Worm (Caenorhabditis elegans) whole organism, late embryonic: ENCODE measurements around the gene Y47D7A.2.

Experiments used
- C08G9.2 ChIP-seq: sonication (generic microtip); optimal IDR thresholded peaks from 2 replicates; lab custom pipeline; 2016; ENCODE audit warnings: mild to moderate bottlenecking, missing genetic modification characterization, moderate library complexity, missing compliant biosample characterization
- F13H6.1 ChIP-seq: sonication (generic microtip); optimal IDR thresholded peaks from 2 replicates; lab custom pipeline; 2016; ENCODE audit warnings: missing genetic modification characterization, missing compliant biosample characterization
- T23F11.4 ChIP-seq: fragments of 200-800 bp; sonication (Bioruptor generic); optimal IDR thresholded peaks from 2 replicates; lab custom pipeline; 2018; ENCODE audit warnings: mild to moderate bottlenecking, missing genetic modification characterization, missing compliant biosample characterization
- Y22D7AL.16 ChIP-seq: sonication (generic microtip); optimal IDR thresholded peaks from 2 replicates; lab custom pipeline; 2016; ENCODE audit warnings: missing genetic modification characterization, missing compliant biosample characterization
- ceh-18 ChIP-seq: sonication (generic microtip); optimal IDR thresholded peaks from 2 replicates; lab custom pipeline; 2016; ENCODE audit warnings: missing genetic modification characterization, missing compliant biosample characterization
- ceh-19 ChIP-seq: fragments of 200-800 bp; sonication (Bioruptor generic); optimal IDR thresholded peaks from 2 replicates; lab custom pipeline; 2018; ENCODE audit warnings: mild to moderate bottlenecking, missing genetic modification characterization, missing compliant biosample characterization
- ceh-2 ChIP-seq: sonication (generic microtip); optimal IDR thresholded peaks from 2 replicates; lab custom pipeline; 2016; ENCODE audit warnings: missing genotype, missing genetic modification characterization, missing compliant biosample characterization
- ceh-22 ChIP-seq: sonication (generic microtip); optimal IDR thresholded peaks from 2 replicates; lab custom pipeline; 2017; ENCODE audit warnings: missing biosample characterization, missing genetic modification characterization
- ceh-24 ChIP-seq: sonication (generic microtip); optimal IDR thresholded peaks from 2 replicates; lab custom pipeline; 2016; ENCODE audit warnings: mild to moderate bottlenecking, missing genetic modification characterization, missing compliant biosample characterization
- ceh-34 ChIP-seq: sonication (generic microtip); optimal IDR thresholded peaks from 2 replicates; lab custom pipeline; 2016; ENCODE audit warnings: mild to moderate bottlenecking, missing genetic modification characterization, missing compliant biosample characterization
- ceh-48 ChIP-seq: sonication (generic microtip); optimal IDR thresholded peaks from 2 replicates; lab custom pipeline; 2016; ENCODE audit warnings: missing genetic modification characterization, inconsistent platforms, missing compliant biosample characterization
- ceh-6 ChIP-seq: fragments of 200-800 bp; sonication (Bioruptor generic); optimal IDR thresholded peaks from 2 replicates; lab custom pipeline; 2018; ENCODE audit warnings: mild to moderate bottlenecking, missing genetic modification characterization, missing compliant biosample characterization
- dmd-4 ChIP-seq: sonication (generic microtip); optimal IDR thresholded peaks from 2 replicates; lab custom pipeline; 2016; ENCODE audit warnings: borderline replicate concordance, missing genetic modification characterization, missing compliant biosample characterization
- dve-1 ChIP-seq: sonication (generic microtip); optimal IDR thresholded peaks from 2 replicates; lab custom pipeline; 2017; ENCODE audit warnings: antibody characterized with exemption, mild to moderate bottlenecking, missing genetic modification characterization, missing compliant biosample characterization
- elt-4 ChIP-seq: sonication (generic microtip); optimal IDR thresholded peaks from 2 replicates; lab custom pipeline; 2016; ENCODE audit warnings: missing genetic modification characterization, missing compliant biosample characterization
- ets-4 ChIP-seq: sonication (generic microtip); optimal IDR thresholded peaks from 2 replicates; lab custom pipeline; 2016; ENCODE audit warnings: missing genetic modification characterization, missing compliant biosample characterization
- eyg-1 ChIP-seq: sonication (generic microtip); optimal IDR thresholded peaks from 2 replicates; lab custom pipeline; 2016; ENCODE audit warnings: missing genotype, missing genetic modification characterization, missing compliant biosample characterization
- fax-1 ChIP-seq: sonication (generic microtip); optimal IDR thresholded peaks from 2 replicates; lab custom pipeline; 2016; ENCODE audit warnings: missing genotype, missing genetic modification characterization, missing compliant biosample characterization
- fkh-6 ChIP-seq: sonication (generic microtip); optimal IDR thresholded peaks from 2 replicates; lab custom pipeline; 2016; ENCODE audit warnings: missing genetic modification characterization, missing compliant biosample characterization
- hlh-13 ChIP-seq: fragments of 200-800 bp; sonication (Bioruptor generic); optimal IDR thresholded peaks from 2 replicates; lab custom pipeline; 2018; ENCODE audit warnings: mild to moderate bottlenecking, missing genetic modification characterization, missing compliant biosample characterization
- lim-6 ChIP-seq: sonication (generic microtip); optimal IDR thresholded peaks from 2 replicates; lab custom pipeline; 2016; ENCODE audit warnings: missing genetic modification characterization, missing compliant biosample characterization
- nhr-232 ChIP-seq: sonication (generic microtip); optimal IDR thresholded peaks from 2 replicates; lab custom pipeline; 2016; ENCODE audit warnings: missing genetic modification characterization, missing compliant biosample characterization
- npax-4 ChIP-seq: sonication (generic microtip); optimal IDR thresholded peaks from 2 replicates; lab custom pipeline; 2016; ENCODE audit warnings: missing genetic modification characterization, missing compliant biosample characterization
- odd-2 ChIP-seq: sonication (generic microtip); optimal IDR thresholded peaks from 2 replicates; lab custom pipeline; 2017; ENCODE audit warnings: antibody characterized with exemption, mild to moderate bottlenecking, missing genetic modification characterization, missing compliant biosample characterization
- pha-4 ChIP-seq: fragments of 150-350 bp; optimal IDR thresholded peaks from 2 replicates; lab custom pipeline; 2018; ENCODE audit warnings: missing biosample characterization, missing genetic modification reagents, missing genetic modification characterization
- pqm-1 ChIP-seq: sonication (generic microtip); optimal IDR thresholded peaks from 2 replicates; lab custom pipeline; 2016; ENCODE audit warnings: missing genetic modification characterization, missing compliant biosample characterization
- pros-1 ChIP-seq: fragments of 150-350 bp; optimal IDR thresholded peaks from 2 replicates; lab custom pipeline; 2014; ENCODE audit warnings: missing biosample characterization, missing genetic modification reagents, missing genetic modification characterization
- ref-2 ChIP-seq: sonication (generic microtip); optimal IDR thresholded peaks from 2 replicates; lab custom pipeline; 2016; ENCODE audit warnings: missing genetic modification characterization, missing compliant biosample characterization
- rnt-1 ChIP-seq: sonication (generic microtip); optimal IDR thresholded peaks from 2 replicates; lab custom pipeline; 2016; ENCODE audit warnings: missing genetic modification characterization, missing compliant biosample characterization
- sdc-2 ChIP-seq: sonication (generic microtip); optimal IDR thresholded peaks from 2 replicates; lab custom pipeline; 2016; ENCODE audit warnings: missing genotype, missing genetic modification characterization, missing compliant biosample characterization
- sox-2 ChIP-seq: fragments of 200-800 bp; sonication (Bioruptor generic); IDR thresholded peaks from 2 replicates; pipeline ENCODE4 v1.3.6; 2022; ENCODE audit warnings: missing genetic modification reagents, missing genetic modification characterization, missing compliant biosample characterization
- sox-4 ChIP-seq: sonication (generic microtip); optimal IDR thresholded peaks from 2 replicates; lab custom pipeline; 2017; ENCODE audit warnings: mild to moderate bottlenecking, missing genetic modification characterization, inconsistent platforms, missing compliant biosample characterization
- syd-9 ChIP-seq: sonication (generic microtip); optimal IDR thresholded peaks from 2 replicates; lab custom pipeline; 2016; ENCODE audit warnings: mild to moderate bottlenecking, missing genetic modification characterization, moderate library complexity, missing compliant biosample characterization
- tbx-2 ChIP-seq: sonication (generic microtip); optimal IDR thresholded peaks from 2 replicates; lab custom pipeline; 2016; ENCODE audit warnings: missing genetic modification characterization, missing compliant biosample characterization
- tbx-7 ChIP-seq: sonication (generic microtip); optimal IDR thresholded peaks from 2 replicates; lab custom pipeline; 2016; ENCODE audit warnings: missing genotype, missing genetic modification characterization, missing compliant biosample characterization
- ttx-3 ChIP-seq: sonication (generic microtip); optimal IDR thresholded peaks from 2 replicates; lab custom pipeline; 2016; ENCODE audit warnings: missing genetic modification reagents, missing genetic modification characterization, missing compliant biosample characterization
- unc-3 ChIP-seq, 2 experiments: fragments of 200-800 bp in 1 of 2; sonication (Bioruptor generic) in 1 of 2; sonication (generic microtip) in 1 of 2; conservative IDR thresholded peaks in 1 of 2; optimal IDR thresholded peaks in 1 of 2; 2 replicates each; pipeline versions ENCODE4 v1.3.6 to Lab custom; 2016 to 2022; ENCODE audit warnings: missing compliant biosample characterization in 2 of 2, missing genetic modification characterization in 2 of 2, missing genetic modification reagents in 1 of 2
- unc-55 ChIP-seq: sonication (generic microtip); optimal IDR thresholded peaks from 2 replicates; lab custom pipeline; 2017; ENCODE audit warnings: missing biosample characterization, missing genetic modification reagents, missing genetic modification characterization
- unc-86 ChIP-seq: sonication (generic microtip); optimal IDR thresholded peaks from 2 replicates; lab custom pipeline; 2016; ENCODE audit warnings: missing genetic modification characterization, missing compliant biosample characterization

The Y47D7A.2 gene

DNA sequence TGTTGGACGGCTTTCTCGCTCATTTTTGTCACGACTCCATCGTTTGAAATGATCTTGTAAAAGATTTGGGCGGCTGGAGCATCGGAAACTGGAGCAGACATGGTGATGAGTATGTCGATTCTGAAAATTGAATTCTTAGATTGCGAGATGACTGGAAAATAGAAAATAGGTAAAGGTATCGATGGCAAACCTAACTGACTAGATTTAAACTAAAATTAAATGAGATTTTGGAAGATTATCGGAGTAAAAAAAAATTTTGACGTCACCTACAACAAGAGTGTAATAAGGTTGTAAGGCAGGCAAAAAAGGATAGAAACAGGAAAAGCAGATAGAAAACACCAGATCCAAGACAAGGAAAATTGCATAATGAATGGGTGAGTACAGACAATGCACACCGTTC is 1.4 kb downstream of the Y47D7A.2 start, which contains the start of gene skr-14:
Gene skr-14 (minus strand): TSS at position 101 of the 400 bp plus-strand sequence.
- no peak for TF ChIP-seq T23F11.4 (GFP tag; lab: Kevin White, UChicago)
- no peak for TF ChIP-seq rnt-1 (tag; lab: Kevin White, UChicago)
- no peak for TF ChIP-seq eyg-1 (tag; lab: Kevin White, UChicago)
- TF ChIP-seq ceh-6 (GFP tag; lab: Kevin White, UChicago): no peak
- TF ChIP-seq npax-4 (tag; lab: Kevin White, UChicago): no peak
- no peak for TF ChIP-seq pros-1 (tag; lab: Kevin White, UChicago)
- TF ChIP-seq tbx-7 (tag; lab: Kevin White, UChicago): no peak
- no peak for TF ChIP-seq fkh-6 (tag; lab: Kevin White, UChicago)
- no peak for TF ChIP-seq sox-2 (GFP tag; lab: Robert Waterston, UW)
- TF ChIP-seq sox-4 (tag; lab: Kevin White, UChicago): no peak
- TF ChIP-seq hlh-13 (GFP tag; lab: Kevin White, UChicago): no peak
- no peak for TF ChIP-seq sdc-2 (tag; lab: Kevin White, UChicago)
- no peak for TF ChIP-seq ceh-34 (tag; lab: Kevin White, UChicago)
- TF ChIP-seq nhr-232 (tag; lab: Kevin White, UChicago): no peak
- no peak for TF ChIP-seq syd-9
- no peak for TF ChIP-seq elt-4 (tag; lab: Kevin White, UChicago)

DNA sequence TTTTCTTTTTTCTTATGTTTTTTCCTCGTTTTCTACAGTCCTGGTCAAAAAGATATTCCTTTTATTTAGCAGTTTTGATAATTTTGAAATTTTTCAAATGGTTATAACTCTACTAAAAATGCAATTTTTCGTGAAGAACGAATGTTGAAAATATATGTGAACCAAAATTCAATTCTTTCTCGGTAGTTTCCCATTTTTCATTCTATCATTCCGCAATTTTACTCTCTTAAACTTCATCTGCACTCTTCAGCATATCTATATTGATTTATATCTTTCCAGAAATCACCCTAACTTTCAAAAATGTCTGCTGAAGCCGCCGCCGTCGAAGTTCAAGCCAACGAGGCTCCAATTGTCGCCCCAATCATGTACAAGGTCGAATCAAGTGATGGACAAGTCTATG is 2.1 kb downstream of the Y47D7A.2 start, which contains the start of gene skr-7:
Gene skr-7 (plus strand): TSS at position 301 of the 400 bp plus-strand sequence.
- TF ChIP-seq tbx-7 (tag; lab: Kevin White, UChicago) (no peak), ttx-3 (tag; lab: Kevin White, UChicago) (no peak), Y22D7AL.16 (no peak), C08G9.2 (tag; lab: Kevin White, UChicago) (no peak), tbx-2 (tag; lab: Kevin White, UChicago) (no peak), unc-86 (tag; lab: Kevin White, UChicago) (no peak), sdc-2 (tag; lab: Kevin White, UChicago) (no peak), ceh-48 (tag; lab: Kevin White, UChicago) (no peak), odd-2 (tag; lab: Kevin White, UChicago) (no peak), ceh-24 (tag; lab: Kevin White, UChicago) (no peak), ceh-18 (no peak), fax-1 (tag; lab: Kevin White, UChicago) (no peak), dmd-4 (tag; lab: Kevin White, UChicago) (no peak), pha-4 (tag; lab: Kevin White, UChicago) (no peak), lim-6 (no peak), dve-1 (tag; lab: Kevin White, UChicago) (no peak)

DNA sequence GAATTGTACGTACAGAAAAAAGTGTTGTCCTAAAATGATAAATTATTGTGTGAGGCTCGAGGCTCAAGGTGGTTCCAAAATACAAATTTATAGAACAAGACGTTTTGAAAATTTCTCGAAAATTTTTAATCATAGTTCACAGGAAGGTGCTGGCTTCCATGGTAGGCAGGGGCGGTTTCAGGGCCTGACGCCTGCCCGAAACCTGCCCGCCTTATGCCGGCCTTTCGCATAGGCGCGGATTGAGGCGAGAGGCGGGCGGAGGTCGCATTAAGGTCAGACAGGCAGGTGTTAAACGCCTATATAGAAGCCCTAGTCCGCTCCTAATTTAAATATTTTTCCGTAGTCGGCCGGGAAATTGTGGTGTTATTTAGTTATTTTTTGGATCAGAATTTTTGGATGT is 3.0 kb downstream of the Y47D7A.2 start:
- no peak for TF ChIP-seq pqm-1
- no peak for TF ChIP-seq nhr-232 (tag; lab: Kevin White, UChicago)
- TF ChIP-seq pros-1 (tag; lab: Kevin White, UChicago): no peak
- TF ChIP-seq tbx-7 (tag; lab: Kevin White, UChicago): no peak
- no peak for TF ChIP-seq dmd-4 (tag; lab: Kevin White, UChicago)
- no peak for TF ChIP-seq ceh-2 (tag; lab: Kevin White, UChicago)
- no peak for TF ChIP-seq F13H6.1 (tag; lab: Kevin White, UChicago)
- no peak for TF ChIP-seq ceh-19 (GFP tag; lab: Kevin White, UChicago)
- no peak for TF ChIP-seq unc-3 (GFP tag; conservative IDR thresholded peaks at IDR 0.05; lab: Robert Waterston, UW)
- no peak for TF ChIP-seq unc-3 (tag; optimal IDR thresholded peaks at IDR 0.05; lab: Kevin White, UChicago)
- no peak for TF ChIP-seq ceh-48 (tag; lab: Kevin White, UChicago)
- no peak for TF ChIP-seq ref-2 (tag; lab: Kevin White, UChicago)
- no peak for TF ChIP-seq ceh-22 (tag; lab: Kevin White, UChicago)
- TF ChIP-seq unc-55 (GFP tag; lab: Kevin White, UChicago): no peak
- TF ChIP-seq ets-4 (tag; lab: Kevin White, UChicago): no peak
- TF ChIP-seq, all 69 proteins: peak for 0
